Fruit fly (Drosophila melanogaster): ENCODE data around the gene Cyp313a3.

Gene Cyp313a3

DNA sequence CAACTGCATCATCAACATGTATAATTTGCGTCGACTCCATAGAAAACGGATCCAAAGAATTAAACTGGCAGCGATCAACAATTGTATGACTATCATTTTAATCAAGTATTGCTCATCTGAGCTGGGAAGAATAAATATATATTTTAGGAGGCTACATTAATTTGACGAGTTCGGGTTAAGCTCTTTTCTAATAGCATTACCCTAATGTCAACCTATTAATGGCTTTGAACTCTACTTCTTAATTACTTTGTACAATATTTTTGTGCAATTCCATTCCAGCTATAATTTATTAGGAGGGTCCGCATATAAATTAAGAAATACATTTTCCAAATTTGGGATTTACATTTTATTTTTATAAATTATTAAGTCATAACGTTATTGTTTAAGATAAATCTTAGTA lies 2.3 kb downstream of the Cyp313a3 start, which contains the start of gene Cyp313a2:
Cyp313a2 (minus strand) TSS at position 101 of the 400 bp plus-strand sequence.
- TF ChIP-seq noc (tag; optimal IDR thresholded peaks at IDR 0.05) = no peak

DNA sequence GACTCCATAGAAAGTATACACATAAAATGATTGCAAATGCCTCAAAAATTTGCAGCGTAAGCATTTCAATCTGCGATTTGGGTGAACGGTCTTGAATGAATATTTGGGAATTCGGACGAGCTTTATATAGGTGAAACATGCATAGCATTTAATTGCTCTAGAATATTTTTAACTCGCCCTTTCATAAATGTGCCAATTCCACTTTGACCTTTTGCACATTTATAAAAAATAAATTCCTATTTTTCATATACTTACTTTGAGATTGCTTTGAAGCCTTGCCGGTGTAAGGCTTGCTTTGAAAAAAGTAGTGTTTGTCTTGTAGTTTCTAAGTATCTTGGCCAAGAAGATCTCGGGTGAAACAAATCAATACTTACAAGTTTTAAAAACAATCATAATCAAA lies 4.5 kb downstream of the Cyp313a3 start, which contains the start of gene Cyp313a5:
Cyp313a5 (minus strand) TSS at position 101 of the 400 bp plus-strand sequence.
- no peak for TF ChIP-seq noc (tag; optimal IDR thresholded peaks at IDR 0.05)

DNA sequence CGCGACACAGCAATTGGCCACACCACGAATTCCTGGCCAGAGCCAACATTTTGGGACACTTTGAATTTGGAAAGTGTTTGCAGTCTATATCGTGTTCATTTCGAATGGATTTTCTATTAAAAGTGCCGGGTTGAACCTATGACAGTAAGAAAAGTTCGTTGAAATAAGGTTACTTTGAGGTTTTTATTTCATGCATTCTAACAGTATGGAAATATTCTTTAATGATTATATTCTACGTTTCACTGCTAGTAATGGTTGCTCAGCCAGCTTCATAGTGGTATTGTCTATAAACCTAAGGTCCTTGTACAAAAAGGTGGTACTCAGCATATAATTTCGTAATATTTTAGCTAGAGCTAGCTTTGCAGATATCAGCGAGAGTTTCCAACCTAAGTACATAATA lies 6.4 kb downstream of the Cyp313a3 start, which contains the start of gene Pglym87:
Pglym87 (minus strand) TSS at position 101 of the 400 bp plus-strand sequence.
- no peak for TF ChIP-seq noc (tag; optimal IDR thresholded peaks at IDR 0.05)

DNA sequence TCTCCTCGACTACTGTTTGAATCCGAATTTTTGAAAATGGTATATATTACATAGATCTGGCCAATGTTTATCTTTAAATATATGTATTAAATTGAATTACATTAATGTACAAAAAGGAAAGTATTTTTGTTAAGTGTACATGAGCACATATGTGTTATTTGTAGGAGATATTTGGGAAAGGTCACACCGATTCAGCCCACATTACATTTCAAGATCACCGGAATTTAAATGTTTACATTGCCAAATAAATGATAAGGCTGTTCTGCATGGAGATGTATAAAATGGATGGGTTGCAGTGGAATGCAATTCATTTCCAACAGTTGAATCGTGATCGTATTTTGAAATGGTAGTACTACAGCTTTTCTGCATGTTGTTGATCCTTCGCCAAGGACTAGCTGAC lies 10.0 kb downstream of the Cyp313a3 start, which contains the start of gene CG3916:
CG3916 (plus strand) TSS at position 301 of the 400 bp plus-strand sequence.
- TF ChIP-seq noc (tag; optimal IDR thresholded peaks at IDR 0.05) = no peak

DNA sequence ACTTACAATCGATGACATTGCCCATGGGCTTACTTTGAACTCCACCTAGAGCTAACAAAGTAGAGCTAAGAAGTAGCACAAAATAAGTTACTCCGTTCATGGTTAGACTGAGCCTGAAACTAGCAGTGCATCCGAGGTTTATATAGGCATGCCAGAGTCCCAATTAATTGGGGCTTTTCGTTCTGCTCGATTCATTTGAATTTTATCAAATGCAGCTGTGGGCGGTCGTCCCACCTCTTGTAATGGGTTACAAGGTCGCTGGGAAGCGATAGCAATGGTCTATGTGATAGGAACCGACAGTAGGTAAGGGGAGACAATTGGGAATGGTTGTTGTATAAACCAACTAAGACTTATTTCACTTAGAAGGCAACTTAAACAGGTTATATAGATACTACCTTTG lies 12.8 kb downstream of the Cyp313a3 start, which contains the start of gene CG12256:
CG12256 (minus strand) TSS at position 101 of the 400 bp plus-strand sequence.
- TF ChIP-seq noc (tag; optimal IDR thresholded peaks at IDR 0.05) = no peak

DNA sequence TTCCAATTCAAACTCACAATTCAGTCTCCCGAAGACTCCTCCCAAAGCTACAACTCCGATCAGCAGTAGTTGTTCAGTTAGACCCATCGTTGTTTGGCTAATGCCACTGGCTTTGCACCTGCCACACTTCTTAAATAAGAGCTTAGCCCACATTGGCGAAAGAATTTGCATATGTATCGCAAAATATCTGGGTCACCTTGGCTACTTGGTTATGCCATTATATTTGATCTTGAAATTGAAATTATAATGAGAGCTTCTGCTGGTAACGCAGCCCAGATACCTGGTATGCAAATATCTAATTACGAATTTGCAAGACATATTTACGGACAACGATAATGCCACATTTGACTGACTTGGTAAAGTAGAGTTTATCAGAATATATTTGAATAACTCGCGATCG lies 14.1 kb downstream of the Cyp313a3 start, which contains the start of gene CG17404:
CG17404 (minus strand) TSS at position 101 of the 400 bp plus-strand sequence.
- no peak for TF ChIP-seq noc (tag; optimal IDR thresholded peaks at IDR 0.05)

DNA sequence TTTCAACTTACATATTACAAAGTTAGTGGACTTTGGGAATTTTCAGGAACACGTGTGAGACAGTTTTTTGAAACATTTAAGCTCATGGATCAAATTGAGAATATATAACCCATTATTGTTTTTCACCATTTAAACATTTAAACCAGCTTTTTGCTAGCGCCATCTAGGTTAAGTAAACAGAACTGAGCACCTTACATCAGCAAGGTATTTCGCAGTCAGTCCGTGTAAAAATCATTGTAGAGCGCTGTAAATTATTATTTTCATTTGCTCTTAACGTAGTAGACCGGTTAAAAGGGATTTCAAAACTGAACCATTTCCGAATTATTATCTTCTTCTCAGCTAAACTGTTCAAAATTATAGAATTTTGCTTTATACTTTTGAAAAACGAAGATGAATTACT lies 17.0 kb downstream of the Cyp313a3 start, which contains the start of gene Rsbp15:
Rsbp15 (plus strand) TSS at position 295 of the 400 bp plus-strand sequence.
- TF ChIP-seq noc (tag; optimal IDR thresholded peaks at IDR 0.05) = no peak

DNA sequence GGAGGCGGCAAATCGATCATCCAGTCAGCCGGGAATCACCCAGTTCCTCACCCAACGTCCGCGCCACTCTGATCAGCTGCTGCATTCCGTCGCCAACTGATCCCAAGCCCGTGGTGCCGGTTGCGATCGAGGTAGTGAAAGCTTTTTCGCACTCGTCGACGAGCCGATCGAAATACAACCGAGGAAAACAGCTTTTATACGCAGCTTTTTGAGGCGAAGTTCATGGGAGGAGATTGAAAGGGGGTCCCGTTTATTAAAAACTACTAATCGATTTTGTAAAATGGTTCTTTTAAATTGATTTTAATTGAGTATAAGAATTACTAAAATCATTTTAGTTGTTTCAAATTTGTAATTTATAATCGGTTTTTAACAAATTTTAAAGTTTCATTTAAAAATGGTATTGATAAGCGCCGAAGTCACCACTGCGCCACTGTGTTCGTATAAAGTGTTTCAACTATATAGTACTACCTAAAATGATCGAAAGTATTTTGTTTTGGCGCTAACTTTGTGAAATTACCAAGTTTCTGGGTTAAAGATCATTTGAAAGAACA lies 17.6 kb downstream of the Cyp313a3 start, which contains the start of gene CG4860:
CG4860 (minus strand) TSS at position 99 of the 551 bp plus-strand sequence.
- TF ChIP-seq noc (tag; optimal IDR thresholded peaks at IDR 0.05) = peak; percentile 91

DNA sequence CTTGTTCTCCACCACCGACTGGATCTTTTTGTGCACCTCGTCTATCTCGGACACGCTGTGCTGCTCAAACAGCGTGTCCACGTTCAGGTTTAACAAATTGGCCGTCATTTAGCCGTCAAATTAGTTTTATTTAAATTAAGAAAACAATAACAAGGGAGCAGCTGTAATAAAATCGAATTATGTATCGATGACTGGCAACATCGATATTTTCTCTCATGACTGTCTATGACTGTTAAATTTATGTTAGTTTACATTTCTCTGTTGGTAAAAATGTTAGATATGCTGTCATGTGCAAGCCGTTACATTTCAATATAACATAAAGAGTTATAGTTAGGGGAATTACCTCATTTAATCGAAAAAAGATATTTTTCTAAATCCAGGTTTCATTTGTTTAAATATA lies 19.6 kb downstream of the Cyp313a3 start, which contains the start of gene Cog1:
Cog1 (minus strand) TSS at position 190 of the 400 bp plus-strand sequence.
- no peak for TF ChIP-seq noc (tag; optimal IDR thresholded peaks at IDR 0.05)

DNA sequence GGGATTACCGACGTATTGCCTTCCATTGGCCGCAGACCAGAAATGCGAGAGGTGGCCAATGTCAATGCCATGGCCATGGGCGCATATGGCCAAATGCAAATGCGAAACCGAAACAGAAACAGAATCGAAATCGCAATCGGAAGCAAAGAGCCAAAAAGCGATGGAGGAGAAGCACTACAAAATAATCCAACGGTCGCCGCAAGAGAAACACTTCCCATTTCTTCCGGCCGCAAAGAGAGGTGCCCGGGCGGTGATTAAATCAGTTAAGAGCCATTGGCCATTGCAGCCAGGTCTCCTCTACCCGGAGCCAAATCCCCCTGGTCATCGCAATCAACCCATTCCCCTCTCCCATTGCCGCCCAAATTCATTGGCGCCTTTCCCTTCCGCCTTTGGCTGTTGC lies 24.9 kb downstream of the Cyp313a3 start, which contains the start of gene CG14742:
CG14742 (plus strand) TSS at position 301 of the 400 bp plus-strand sequence.
- TF ChIP-seq noc (tag; optimal IDR thresholded peaks at IDR 0.05) = no peak

DNA sequence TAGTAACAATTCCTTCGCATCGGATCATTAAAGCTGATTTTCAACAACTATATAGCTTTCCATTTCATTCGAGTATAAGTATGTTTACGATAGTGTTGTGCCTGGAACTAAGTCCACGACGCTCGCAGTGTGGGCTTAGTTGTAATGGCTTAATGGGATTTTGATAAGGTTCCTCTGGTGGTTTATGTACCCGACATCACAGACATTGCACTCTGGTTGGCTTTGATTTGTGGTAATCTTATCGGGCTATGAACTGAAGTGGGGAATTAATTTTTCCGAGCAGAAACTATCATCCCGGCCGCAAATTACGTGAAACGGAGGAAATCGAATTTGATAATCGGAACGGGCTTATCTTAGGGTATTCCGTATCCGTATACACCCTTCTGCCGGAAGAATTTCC lies 27.5 kb downstream of the Cyp313a3 start:
- TF ChIP-seq noc (tag; optimal IDR thresholded peaks at IDR 0.05) = no peak

DNA sequence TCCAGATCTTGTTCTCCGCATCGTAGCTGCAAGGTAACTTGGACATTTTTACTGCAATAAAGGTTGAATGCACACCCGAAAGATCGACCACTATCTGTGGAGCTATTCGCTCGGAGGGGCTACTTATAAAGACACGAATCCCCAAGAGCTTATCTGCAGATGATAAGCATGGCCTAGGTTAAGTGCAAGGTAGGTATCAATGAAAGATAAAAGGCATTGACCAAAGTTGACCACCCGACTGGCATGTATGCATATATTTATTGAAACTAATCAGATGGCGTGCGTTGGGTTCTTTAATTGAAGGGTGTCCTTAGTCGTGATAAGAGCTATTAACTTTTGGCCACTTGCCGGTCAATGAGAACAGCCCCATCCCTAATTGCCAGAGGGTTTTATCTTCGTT lies 28.8 kb downstream of the Cyp313a3 start, which contains the start of gene CG4830:
CG4830 (minus strand) TSS at position 101 of the 400 bp plus-strand sequence.
- TF ChIP-seq noc (tag; optimal IDR thresholded peaks at IDR 0.05) = no peak

DNA sequence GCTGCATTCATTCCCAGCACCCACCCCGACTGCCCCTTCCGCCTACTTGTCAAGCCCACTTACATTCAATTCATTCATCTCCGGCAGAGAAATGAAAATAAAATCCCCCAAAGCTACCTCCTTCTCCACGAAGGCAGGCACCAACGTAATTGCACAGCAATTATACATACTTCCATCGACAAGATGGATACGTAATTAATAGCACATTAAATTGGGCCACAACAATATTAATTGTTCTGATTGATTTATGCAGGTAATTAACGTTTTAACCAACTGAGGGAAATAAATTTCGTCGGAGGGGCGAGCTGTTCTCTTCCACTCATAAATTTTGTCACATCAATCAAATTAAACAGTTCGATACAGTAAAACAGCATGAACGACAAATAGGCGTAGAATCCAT lies 41.4 kb downstream of the Cyp313a3 start, which contains the start of gene Adk1:
Adk1 (plus strand) TSS at position 301 of the 400 bp plus-strand sequence.
- TF ChIP-seq noc (tag; optimal IDR thresholded peaks at IDR 0.05) = no peak

DNA sequence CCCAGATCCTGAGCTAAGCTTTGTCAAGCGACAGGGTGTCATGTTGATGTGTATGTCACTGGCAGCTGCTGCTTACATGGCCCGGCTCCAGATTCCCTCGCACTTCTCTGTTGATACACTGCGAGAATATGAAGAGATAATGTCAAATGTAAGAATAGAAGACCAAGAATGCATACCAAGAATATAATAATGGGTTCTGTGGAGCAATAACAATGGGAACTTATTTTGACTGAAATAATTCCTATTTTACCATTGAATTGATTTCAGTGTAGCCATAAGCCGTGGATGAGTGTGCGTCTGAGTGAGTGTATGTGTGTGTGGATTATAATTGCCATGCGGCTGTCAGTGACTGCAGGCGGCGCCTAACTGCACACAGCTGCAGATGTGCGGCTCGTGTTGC lies 43.0 kb downstream of the Cyp313a3 start:
- TF ChIP-seq noc (tag; optimal IDR thresholded peaks at IDR 0.05) = no peak

DNA sequence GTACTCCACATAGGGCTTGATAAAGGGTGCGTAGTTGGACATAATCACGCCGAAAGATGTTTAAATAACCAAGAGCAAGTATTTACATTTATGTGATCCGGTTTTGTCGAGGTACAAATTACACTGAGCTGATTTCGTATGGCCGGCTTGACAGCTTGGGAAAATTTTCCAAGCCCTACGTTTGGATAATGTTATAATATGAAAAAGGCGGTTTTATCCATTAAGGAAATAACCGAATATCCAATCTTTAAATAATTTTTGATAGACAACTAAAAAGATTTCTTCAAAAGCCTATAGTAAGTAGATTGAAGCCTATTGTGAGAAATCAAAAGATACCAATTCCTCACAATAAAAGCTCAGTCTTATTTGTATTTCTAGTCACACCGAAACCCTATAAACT lies 44.2 kb downstream of the Cyp313a3 start, which contains the start of the genes eIF3d2 and CG43450:
eIF3d2 (minus strand) TSS at position 101 of the 400 bp plus-strand sequence.
CG43450 (plus strand) TSS at position 384 of the 400 bp plus-strand sequence.
- no peak for TF ChIP-seq noc (tag; optimal IDR thresholded peaks at IDR 0.05)

All from whole organism, larva.